Worm (Caenorhabditis elegans): ENCODE measurements around the gene F53A10.2.

DNA sequence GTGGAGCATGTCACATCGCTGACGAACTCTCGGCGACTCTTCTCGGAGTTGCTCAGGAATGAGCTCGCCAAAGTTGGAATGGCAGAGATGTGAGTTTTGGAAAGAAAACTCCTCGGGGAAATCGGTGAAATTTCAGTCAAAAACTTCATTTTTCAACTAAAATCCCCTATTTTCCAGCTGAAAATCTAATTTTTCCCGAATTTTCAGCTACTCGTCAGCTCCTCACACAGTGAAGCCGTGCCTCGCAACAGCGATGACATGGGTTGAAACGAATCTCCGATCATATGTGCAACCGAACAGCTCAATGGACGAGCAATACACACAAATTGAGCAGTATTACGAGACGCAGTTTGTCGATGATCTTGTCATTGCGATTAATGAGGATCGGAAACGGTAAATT, 45.4 kb upstream of the F53A10.2 start:
- TF ChIP-seq ama-1 (optimal IDR thresholded peaks at IDR 0.05) (no peak), sup-37 (GFP tag; optimal IDR thresholded peaks at IDR 0.05) (no peak), lin-13 (GFP tag; optimal IDR thresholded peaks at IDR 0.05) (no peak), nhr-12 (tag; optimal IDR thresholded peaks at IDR 0.05) (no peak), lin-35 (GFP tag; optimal IDR thresholded peaks at IDR 0.05) (no peak), unc-62 (GFP tag; optimal IDR thresholded peaks at IDR 0.05) (no peak), dpl-1 (GFP tag; optimal IDR thresholded peaks at IDR 0.05) (no peak), lin-39 (tag; optimal IDR thresholded peaks at IDR 0.05) (no peak), nhr-47 (tag; optimal IDR thresholded peaks at IDR 0.05) (no peak), nhr-11 (tag; optimal IDR thresholded peaks at IDR 0.05) (no peak), ceh-90 (tag; optimal IDR thresholded peaks at IDR 0.05) (no peak), elt-3 (tag; optimal IDR thresholded peaks at IDR 0.05) (no peak), pag-3 (tag; optimal IDR thresholded peaks at IDR 0.05; ENCODE audit: borderline replicate concordance, insufficient read depth) (no peak), C04F5.9 (tag; optimal IDR thresholded peaks at IDR 0.05) (no peak)

All from whole organism, L1 larva.